Worm (Caenorhabditis elegans) whole organism, L3 larva: Measurements from ENCODE around the gene C29E4.13.

Experiments used
- ama-1 ChIP-seq: fragments of 150-350 bp; optimal IDR thresholded peaks from 2 replicates; lab custom pipeline; 2018
- elt-3 ChIP-seq, 3 experiments: fragments of 150-350 bp in 1 of 3; sonication (generic microtip) in 2 of 3; optimal IDR thresholded peaks; 2 replicates in 2 of 3; 4 replicates in 1 of 3; lab custom pipeline; 2014 to 2017; ENCODE audit warnings: missing biosample characterization in 3 of 3, missing genetic modification characterization in 3 of 3
- fkh-10 ChIP-seq: sonication (generic microtip); optimal IDR thresholded peaks from 2 replicates; lab custom pipeline; 2017; ENCODE audit warnings: missing biosample characterization, missing genetic modification reagents, missing genetic modification characterization
- pqm-1 ChIP-seq: fragments of 150-350 bp; optimal IDR thresholded peaks from 2 replicates; lab custom pipeline; 2017; ENCODE audit warnings: missing biosample characterization, missing genetic modification characterization, inconsistent platforms
- skn-1 ChIP-seq: fragments of 150-350 bp; optimal IDR thresholded peaks from 2 replicates; lab custom pipeline; 2014; ENCODE audit warnings: missing biosample characterization, missing genetic modification characterization
- ztf-11 ChIP-seq: fragments of 150-350 bp; optimal IDR thresholded peaks from 2 replicates; lab custom pipeline; 2014; ENCODE audit warnings: missing biosample characterization, missing genetic modification characterization

DNA sequence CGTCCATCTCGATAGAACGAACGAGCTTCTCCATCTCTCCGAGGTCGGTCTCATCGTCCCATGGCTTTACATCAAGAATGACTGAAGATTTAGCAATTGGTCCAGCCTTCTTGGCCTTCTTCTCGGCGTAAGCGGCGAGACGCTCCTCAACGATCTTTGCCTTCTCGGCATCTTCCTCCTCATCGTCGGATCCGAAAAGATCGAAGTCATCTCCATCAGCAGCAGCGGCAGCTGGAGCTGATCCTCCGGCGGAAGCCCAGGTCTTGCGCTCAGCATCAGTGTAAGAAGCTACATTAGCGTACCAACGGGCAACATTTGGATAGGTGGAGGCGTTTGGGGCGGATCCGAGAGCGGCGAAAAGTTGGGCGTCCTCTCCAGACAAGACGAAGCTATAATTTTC lies 44.2 kb upstream of the C29E4.13 start:
- TF ChIP-seq ztf-11 (tag; lab: Kevin White, UChicago) (no peak), elt-3 (tag; optimal IDR thresholded peaks at IDR 0.05; lab: Kevin White, UChicago) (no peak), fkh-10 (GFP tag; lab: Kevin White, UChicago) (no peak), skn-1 (no peak), pqm-1 (no peak), ama-1 (no peak)
